Fruit fly (Drosophila melanogaster): ENCODE results near the gene CG2129.
A peak's percentile ranks its signal among the peaks of the same experiment; 100 is the strongest.

The CG2129 gene

dm6 chrX:8120939-8121338 lies 24.7 kb upstream of the CG2129 start, which contains the start of gene CG2260:
TSS of gene CG2260 (minus strand) at chrX:8121147.
- TF ChIP-seq CG8478 (optimal IDR thresholded peaks at IDR 0.05) (no peak), CTCF (optimal IDR thresholded peaks at IDR 0.05) (no peak)

dm6 chrX:8122834-8123233 lies 22.8 kb upstream of the CG2129 start:
- TF ChIP-seq CG8478 (optimal IDR thresholded peaks at IDR 0.05), result no peak
- TF ChIP-seq CTCF (optimal IDR thresholded peaks at IDR 0.05), result no peak

- TF ChIP-seq CTCF (optimal IDR thresholded peaks at IDR 0.05), result no peak
- TF ChIP-seq CG8478 (optimal IDR thresholded peaks at IDR 0.05), result no peak
Measured at dm6 chrX:8125224-8125649, 20.4 kb upstream of the CG2129 start.

- TF ChIP-seq CTCF (optimal IDR thresholded peaks at IDR 0.05) (no peak), CG8478 (optimal IDR thresholded peaks at IDR 0.05) (no peak)
Measured at dm6 chrX:8126149-8126548, 19.5 kb upstream of the CG2129 start.

dm6 chrX:8128133-8128532 lies 17.5 kb upstream of the CG2129 start:
- TF ChIP-seq CG8478 (optimal IDR thresholded peaks at IDR 0.05) (no peak), CTCF (optimal IDR thresholded peaks at IDR 0.05) (no peak)

dm6 chrX:8129204-8129997 lies 16.2 kb upstream of the CG2129 start, which contains the start of gene CG2116:
TSS of gene CG2116 (plus strand) at chrX:8129812.
- TF ChIP-seq CTCF (optimal IDR thresholded peaks at IDR 0.05) (no peak), CG8478 (optimal IDR thresholded peaks at IDR 0.05) (no peak)

- no peak for TF ChIP-seq CG8478 (optimal IDR thresholded peaks at IDR 0.05)
Measured at dm6 chrX:8131693-8132313, 13.8 kb upstream of the CG2129 start, which contains the start of gene CG10958. TSS of gene CG10958 (plus strand) at chrX:8132285.

- no peak for TF ChIP-seq CG8478 (optimal IDR thresholded peaks at IDR 0.05)
- no peak for TF ChIP-seq CTCF (optimal IDR thresholded peaks at IDR 0.05)
Measured at dm6 chrX:8135420-8135874, 10.2 kb upstream of the CG2129 start, which contains the start of the genes cyr and CG2120. TSS of gene cyr (minus strand) at chrX:8135713. TSS of gene CG2120 (plus strand) at chrX:8135824.

dm6 chrX:8137285-8137684 lies 8.4 kb upstream of the CG2129 start:
- no peak for TF ChIP-seq CG8478 (optimal IDR thresholded peaks at IDR 0.05)

- TF ChIP-seq CG8478 (optimal IDR thresholded peaks at IDR 0.05) (no peak), CTCF (optimal IDR thresholded peaks at IDR 0.05) (no peak)
Measured at dm6 chrX:8140707-8141106, 4.9 kb upstream of the CG2129 start.

- TF ChIP-seq CG8478 (optimal IDR thresholded peaks at IDR 0.05) (no peak), CTCF (optimal IDR thresholded peaks at IDR 0.05) (no peak)
Measured at dm6 chrX:8141353-8142066, 4.1 kb upstream of the CG2129 start.

- peak in 1 of 2 experiments; percentile 10 for TF ChIP-seq CTCF (optimal IDR thresholded peaks at IDR 0.05)
- no peak for TF ChIP-seq CG8478 (optimal IDR thresholded peaks at IDR 0.05)
Measured at dm6 chrX:8142067-8142462, 3.6 kb upstream of the CG2129 start, which contains the start of gene Smox. TSS of gene Smox (minus strand) at chrX:8142279.

dm6 chrX:8143537-8143936 lies 2.1 kb upstream of the CG2129 start, which contains the start of gene CG17982:
TSS of gene CG17982 (minus strand) at chrX:8143835.
- TF ChIP-seq CTCF (optimal IDR thresholded peaks at IDR 0.05) (no peak), CG8478 (optimal IDR thresholded peaks at IDR 0.05) (no peak)

- TF ChIP-seq CTCF (optimal IDR thresholded peaks at IDR 0.05) (no peak), CG8478 (optimal IDR thresholded peaks at IDR 0.05) (no peak)
Measured at dm6 chrX:8147649-8148048, 2.0 kb downstream of the CG2129 start, which contains the start of gene CG15336. TSS of gene CG15336 (plus strand) at chrX:8147949.

- TF ChIP-seq CTCF (optimal IDR thresholded peaks at IDR 0.05), result no peak
- no peak for TF ChIP-seq CG8478 (optimal IDR thresholded peaks at IDR 0.05)
Measured at dm6 chrX:8148556-8148955, 2.9 kb downstream of the CG2129 start, which contains the start of gene CG10959. TSS of gene CG10959 (plus strand) at chrX:8148783.
